Worm (Caenorhabditis elegans) whole organism, L1 larva: ENCODE results near the gene F10C2.7.

Experiments used
- ama-1 ChIP-seq: fragments of 150-350 bp; optimal IDR thresholded peaks from 2 replicates; lab custom pipeline; 2014
- blmp-1 ChIP-seq: fragments of 150-350 bp; optimal IDR thresholded peaks from 2 replicates; lab custom pipeline; 2014; ENCODE audit warnings: missing biosample characterization, missing genetic modification characterization
- fkh-10 ChIP-seq: sonication (generic microtip); optimal IDR thresholded peaks from 2 replicates; lab custom pipeline; 2017; ENCODE audit warnings: missing biosample characterization, missing genetic modification reagents, missing genetic modification characterization
- mef-2 ChIP-seq: fragments of 150-350 bp; optimal IDR thresholded peaks from 2 replicates; lab custom pipeline; 2014; ENCODE audit warnings: missing biosample characterization, missing genetic modification characterization
- mep-1 ChIP-seq: fragments of 150-350 bp; optimal IDR thresholded peaks from 2 replicates; lab custom pipeline; 2014; ENCODE audit warnings: missing biosample characterization, missing genetic modification characterization
- rnt-1 ChIP-seq: sonication (generic microtip); optimal IDR thresholded peaks from 2 replicates; lab custom pipeline; 2016; ENCODE audit warnings: mild to moderate bottlenecking, missing genetic modification characterization, moderate library complexity, missing compliant biosample characterization
- sptf-1 ChIP-seq: fragments of 150-350 bp; optimal IDR thresholded peaks from 2 replicates; lab custom pipeline; 2014; ENCODE audit warnings: missing biosample characterization, missing genetic modification characterization
- tlp-1 ChIP-seq: fragments of 150-350 bp; optimal IDR thresholded peaks from 2 replicates; lab custom pipeline; 2014; ENCODE audit warnings: missing biosample characterization, missing genetic modification characterization
- unc-62 ChIP-seq: fragments of 150-350 bp; optimal IDR thresholded peaks from 2 replicates; lab custom pipeline; 2014; ENCODE audit warnings: missing biosample characterization, missing genetic modification reagents, missing genetic modification characterization
- ztf-11 ChIP-seq, 2 experiments: sonication (generic microtip); optimal IDR thresholded peaks; 2 replicates each; lab custom pipeline; 2016 to 2017; ENCODE audit warnings: missing genetic modification characterization in 2 of 2, missing biosample characterization in 1 of 2, missing compliant biosample characterization in 1 of 2

DNA sequence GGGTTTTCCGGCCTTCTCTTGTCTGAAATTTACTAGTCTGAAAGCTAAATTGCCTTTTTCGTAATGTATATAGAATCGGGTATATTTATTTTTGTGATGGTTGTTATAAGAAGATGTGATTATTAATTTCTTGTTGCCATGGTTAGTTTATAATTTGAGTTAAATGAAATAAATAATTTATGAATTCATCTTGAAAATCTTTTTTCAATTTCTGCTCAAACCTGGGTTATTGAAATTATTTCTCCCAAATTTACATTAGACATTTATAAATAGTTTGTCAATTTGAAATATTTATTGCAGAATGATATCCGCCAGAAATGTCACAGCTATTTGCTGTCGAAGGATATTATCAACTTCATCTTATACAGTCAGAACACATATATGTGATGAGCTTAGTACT is 5.3 kb upstream of the F10C2.7 start, which contains the start of gene dars-2:
- TF ChIP-seq ama-1 (lab: Kevin White, UChicago), result no peak
- TF ChIP-seq fkh-10, result no peak
- no peak for TF ChIP-seq mef-2 (tag; lab: Kevin White, UChicago)
- no peak for TF ChIP-seq blmp-1 (tag; lab: Kevin White, UChicago)
- TF ChIP-seq sptf-1, result no peak
- TF ChIP-seq rnt-1 (tag; lab: Kevin White, UChicago), result no peak
- no peak for TF ChIP-seq ztf-11 (tag; optimal IDR thresholded peaks at IDR 0.05; lab: Kevin White, UChicago)
- no peak for TF ChIP-seq mep-1
- no peak for TF ChIP-seq unc-62 (GFP tag; lab: Kevin White, UChicago)
- no peak for TF ChIP-seq tlp-1 (tag; lab: Kevin White, UChicago)
